Worm (Caenorhabditis elegans) whole organism, L3 larva: ENCODE results near the gene irld-49.

Experiments used
- ama-1 ChIP-seq: fragments of 150-350 bp; optimal IDR thresholded peaks from 2 replicates; lab custom pipeline; 2018
- nfya-1 ChIP-seq: sonication (generic microtip); optimal IDR thresholded peaks from 2 replicates; lab custom pipeline; 2017; ENCODE audit warnings: missing genetic modification characterization, mild to moderate bottlenecking, missing compliant biosample characterization, antibody characterized with exemption, moderate library complexity; ENCODE audit not compliant: insufficient read depth
- nhr-11 ChIP-seq: fragments of 150-350 bp; optimal IDR thresholded peaks from 2 replicates; lab custom pipeline; 2014; ENCODE audit warnings: missing biosample characterization, missing genetic modification characterization
- nhr-25 ChIP-seq: sonication (generic microtip); optimal IDR thresholded peaks from 2 replicates; lab custom pipeline; 2017; ENCODE audit warnings: missing biosample characterization, missing genetic modification characterization
- pha-4 ChIP-seq: fragments of 150-350 bp; optimal IDR thresholded peaks from 2 replicates; lab custom pipeline; 2014; ENCODE audit warnings: missing biosample characterization, missing genetic modification reagents, missing genetic modification characterization
- pqm-1 ChIP-seq: fragments of 150-350 bp; optimal IDR thresholded peaks from 2 replicates; lab custom pipeline; 2017; ENCODE audit warnings: missing biosample characterization, missing genetic modification characterization, inconsistent platforms

ce11 chrII:2994590-2995392, 50.8 kb downstream of the irld-49 start:
- TF ChIP-seq nhr-25 (peak; percentile 6), pqm-1 (tag; lab: Kevin White, UChicago) (no peak), pha-4 (no peak), nfya-1 (no peak), nhr-11 (no peak), ama-1 (no peak)
